Worm (Caenorhabditis elegans) whole organism, L4 larva: ENCODE data around the gene clec-153.
A peak's percentile ranks its signal among the peaks of the same experiment; 100 is the strongest.

Experiments
- lim-7 ChIP-seq: fragments of 200-800 bp; sonication (Bioruptor generic); IDR thresholded peaks from 2 replicates; pipeline ENCODE4 v1.3.6; 2022; ENCODE audit warnings: missing genetic modification characterization, missing compliant biosample characterization
- lin-39 ChIP-seq: fragments of 150-350 bp; optimal IDR thresholded peaks from 2 replicates; lab custom pipeline; 2014; ENCODE audit warnings: missing biosample characterization, missing genetic modification reagents, missing genetic modification characterization
- lsy-2 ChIP-seq, 2 experiments: fragments of 150-350 bp in 1 of 2; sonication (generic microtip) in 1 of 2; optimal IDR thresholded peaks; 2 replicates each; lab custom pipeline; 2014 to 2017; ENCODE audit warnings: missing biosample characterization in 2 of 2, missing genetic modification characterization in 2 of 2
- nhr-102 ChIP-seq: sonication (generic microtip); optimal IDR thresholded peaks from 2 replicates; lab custom pipeline; 2016; ENCODE audit warnings: mild to moderate bottlenecking, missing genetic modification characterization, moderate library complexity, missing compliant biosample characterization
- nhr-237 ChIP-seq: sonication (generic microtip); optimal IDR thresholded peaks from 2 replicates; lab custom pipeline; 2017; ENCODE audit warnings: missing biosample characterization, missing genetic modification characterization
- pha-4 ChIP-seq, 2 experiments: fragments of 150-350 bp in 1 of 2; fragments of 200-800 bp in 1 of 2; sonication (Bioruptor generic) in 1 of 2; IDR thresholded peaks in 1 of 2; optimal IDR thresholded peaks in 1 of 2; 2 replicates each; pipeline versions ENCODE4 v1.3.6 to Lab custom; 2014 to 2022; ENCODE audit warnings: missing genetic modification characterization in 2 of 2, missing genetic modification reagents in 2 of 2, missing biosample characterization in 1 of 2, missing compliant biosample characterization in 1 of 2

DNA sequence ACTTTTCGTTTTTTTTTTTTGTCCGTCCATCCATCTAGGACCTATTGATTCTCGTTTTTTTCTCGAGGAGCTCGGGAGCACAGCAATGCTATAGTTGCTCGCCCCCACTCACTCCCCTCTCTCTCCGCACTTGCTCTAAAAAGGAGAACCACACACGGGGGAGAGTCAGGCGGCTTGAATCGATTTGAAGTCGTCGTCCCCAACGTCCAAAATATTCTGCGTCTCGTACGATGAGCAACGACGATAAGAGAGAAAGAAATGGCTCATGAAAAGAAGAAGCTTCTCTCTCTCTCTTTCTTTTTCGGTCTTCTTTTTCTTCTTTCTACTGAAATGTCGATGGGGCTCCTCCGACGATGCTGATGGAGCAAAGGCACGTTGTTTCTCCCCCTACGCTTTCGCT, 21.4 kb downstream of the clec-153 start:
- TF ChIP-seq lim-7 (GFP tag; lab: Robert Waterston, UW) (no peak), pha-4 (GFP tag; IDR thresholded peaks at IDR 0.05; lab: Robert Waterston, UW) (no peak; the same call in 1 of the 2 replicates), pha-4 (tag; optimal IDR thresholded peaks at IDR 0.05; lab: Kevin White, UChicago) (no peak), nhr-102 (tag; lab: Kevin White, UChicago) (no peak), lin-39 (tag; lab: Kevin White, UChicago) (no peak), nhr-237 (no peak), lsy-2 (tag; optimal IDR thresholded peaks at IDR 0.05; lab: Kevin White, UChicago) (peak; percentile 5 to 61)
